Worm (Caenorhabditis elegans) whole organism, late embryonic: ENCODE measurements around the gene R08F11.4.

Source experiments
- C08G9.2 ChIP-seq: sonication (generic microtip); optimal IDR thresholded peaks from 2 replicates; lab custom pipeline; 2016; ENCODE audit warnings: mild to moderate bottlenecking, missing genetic modification characterization, moderate library complexity, missing compliant biosample characterization
- C38D4.7 ChIP-seq: fragments of 200-800 bp; sonication (Bioruptor generic); optimal IDR thresholded peaks from 2 replicates; lab custom pipeline; 2018; ENCODE audit warnings: mild to moderate bottlenecking, missing genetic modification characterization, moderate library complexity, missing compliant biosample characterization
- K02D7.2 ChIP-seq: sonication (generic microtip); optimal IDR thresholded peaks from 2 replicates; lab custom pipeline; 2017; ENCODE audit warnings: mild to moderate bottlenecking, missing genetic modification characterization, missing compliant biosample characterization
- T23F11.4 ChIP-seq: fragments of 200-800 bp; sonication (Bioruptor generic); optimal IDR thresholded peaks from 2 replicates; lab custom pipeline; 2018; ENCODE audit warnings: mild to moderate bottlenecking, missing genetic modification characterization, missing compliant biosample characterization
- ahr-1 ChIP-seq: sonication (generic microtip); optimal IDR thresholded peaks from 2 replicates; lab custom pipeline; 2016; ENCODE audit warnings: missing genetic modification characterization, missing compliant biosample characterization
- ama-1 ChIP-seq: fragments of 150-350 bp; optimal IDR thresholded peaks from 2 replicates; lab custom pipeline; 2014
- ceh-14 ChIP-seq: sonication (generic microtip); optimal IDR thresholded peaks from 2 replicates; lab custom pipeline; 2016; ENCODE audit warnings: missing genotype, missing genetic modification characterization, missing compliant biosample characterization
- ceh-22 ChIP-seq: sonication (generic microtip); optimal IDR thresholded peaks from 2 replicates; lab custom pipeline; 2017; ENCODE audit warnings: missing biosample characterization, missing genetic modification characterization
- ceh-24 ChIP-seq: sonication (generic microtip); optimal IDR thresholded peaks from 2 replicates; lab custom pipeline; 2016; ENCODE audit warnings: mild to moderate bottlenecking, missing genetic modification characterization, missing compliant biosample characterization
- ceh-30 ChIP-seq: fragments of 150-350 bp; optimal IDR thresholded peaks from 2 replicates; lab custom pipeline; 2014; ENCODE audit warnings: missing biosample characterization, missing genetic modification characterization
- ceh-45 ChIP-seq: fragments of 200-800 bp; sonication (Bioruptor generic); IDR thresholded peaks from 2 replicates; pipeline ENCODE4 v1.3.6; 2022; ENCODE audit warnings: missing genetic modification reagents, missing genetic modification characterization, missing compliant biosample characterization
- ceh-48 ChIP-seq: sonication (generic microtip); optimal IDR thresholded peaks from 2 replicates; lab custom pipeline; 2016; ENCODE audit warnings: missing genetic modification characterization, inconsistent platforms, missing compliant biosample characterization
- dmd-4 ChIP-seq: sonication (generic microtip); optimal IDR thresholded peaks from 2 replicates; lab custom pipeline; 2016; ENCODE audit warnings: borderline replicate concordance, missing genetic modification characterization, missing compliant biosample characterization
- dve-1 ChIP-seq: sonication (generic microtip); optimal IDR thresholded peaks from 2 replicates; lab custom pipeline; 2017; ENCODE audit warnings: antibody characterized with exemption, mild to moderate bottlenecking, missing genetic modification characterization, missing compliant biosample characterization
- fkh-10 ChIP-seq: fragments of 150-350 bp; optimal IDR thresholded peaks from 2 replicates; lab custom pipeline; 2014; ENCODE audit warnings: missing biosample characterization, missing genetic modification reagents, missing genetic modification characterization
- hlh-13 ChIP-seq: fragments of 200-800 bp; sonication (Bioruptor generic); optimal IDR thresholded peaks from 2 replicates; lab custom pipeline; 2018; ENCODE audit warnings: mild to moderate bottlenecking, missing genetic modification characterization, missing compliant biosample characterization
- hlh-30 ChIP-seq: sonication (generic microtip); optimal IDR thresholded peaks from 2 replicates; lab custom pipeline; 2017; ENCODE audit warnings: antibody characterized with exemption, missing genetic modification characterization, missing compliant biosample characterization; ENCODE audit not compliant: insufficient read depth
- lin-11 ChIP-seq: fragments of 200-800 bp; sonication (Bioruptor generic); optimal IDR thresholded peaks from 2 replicates; lab custom pipeline; 2018; ENCODE audit warnings: mild to moderate bottlenecking, missing genetic modification characterization, missing compliant biosample characterization
- madf-2 ChIP-seq: sonication (generic microtip); optimal IDR thresholded peaks from 2 replicates; lab custom pipeline; 2017; ENCODE audit warnings: missing genetic modification characterization, missing compliant biosample characterization
- mec-3 ChIP-seq: sonication (generic microtip); optimal IDR thresholded peaks from 2 replicates; lab custom pipeline; 2016; ENCODE audit warnings: borderline replicate concordance, missing genetic modification characterization, missing compliant biosample characterization
- nfya-1 ChIP-seq: sonication (generic microtip); optimal IDR thresholded peaks from 2 replicates; lab custom pipeline; 2017; ENCODE audit warnings: missing genetic modification characterization, mild to moderate bottlenecking, missing compliant biosample characterization, antibody characterized with exemption, moderate library complexity
- nhr-11 ChIP-seq: fragments of 150-350 bp; optimal IDR thresholded peaks from 2 replicates; lab custom pipeline; 2014; ENCODE audit warnings: missing biosample characterization, missing genetic modification characterization
- odd-2 ChIP-seq: sonication (generic microtip); optimal IDR thresholded peaks from 2 replicates; lab custom pipeline; 2017; ENCODE audit warnings: antibody characterized with exemption, mild to moderate bottlenecking, missing genetic modification characterization, missing compliant biosample characterization
- pag-3 ChIP-seq: sonication (generic microtip); optimal IDR thresholded peaks from 2 replicates; lab custom pipeline; 2016; ENCODE audit warnings: missing compliant biosample characterization, missing genetic modification characterization, borderline replicate concordance
- pat-9 ChIP-seq: fragments of 200-800 bp; sonication (Bioruptor generic); optimal IDR thresholded peaks from 2 replicates; lab custom pipeline; 2018; ENCODE audit warnings: mild to moderate bottlenecking, missing genetic modification characterization, moderate library complexity, missing compliant biosample characterization
- pax-1 ChIP-seq: fragments of 150-350 bp; optimal IDR thresholded peaks from 2 replicates; lab custom pipeline; 2014; ENCODE audit warnings: missing biosample characterization, missing genetic modification characterization
- pha-4 ChIP-seq: fragments of 150-350 bp; optimal IDR thresholded peaks from 2 replicates; lab custom pipeline; 2018; ENCODE audit warnings: missing biosample characterization, missing genetic modification reagents, missing genetic modification characterization
- pqm-1 ChIP-seq: sonication (generic microtip); optimal IDR thresholded peaks from 2 replicates; lab custom pipeline; 2016; ENCODE audit warnings: missing genetic modification characterization, missing compliant biosample characterization
- ref-2 ChIP-seq: sonication (generic microtip); optimal IDR thresholded peaks from 2 replicates; lab custom pipeline; 2016; ENCODE audit warnings: missing genetic modification characterization, missing compliant biosample characterization
- sdc-2 ChIP-seq: sonication (generic microtip); optimal IDR thresholded peaks from 2 replicates; lab custom pipeline; 2016; ENCODE audit warnings: missing genotype, missing genetic modification characterization, missing compliant biosample characterization
- sox-4 ChIP-seq: sonication (generic microtip); optimal IDR thresholded peaks from 2 replicates; lab custom pipeline; 2017; ENCODE audit warnings: mild to moderate bottlenecking, missing genetic modification characterization, inconsistent platforms, missing compliant biosample characterization
- syd-9 ChIP-seq: sonication (generic microtip); optimal IDR thresholded peaks from 2 replicates; lab custom pipeline; 2016; ENCODE audit warnings: mild to moderate bottlenecking, missing genetic modification characterization, moderate library complexity, missing compliant biosample characterization
- tbx-2 ChIP-seq: sonication (generic microtip); optimal IDR thresholded peaks from 2 replicates; lab custom pipeline; 2016; ENCODE audit warnings: missing genetic modification characterization, missing compliant biosample characterization
- ttx-3 ChIP-seq: sonication (generic microtip); optimal IDR thresholded peaks from 2 replicates; lab custom pipeline; 2016; ENCODE audit warnings: missing genetic modification reagents, missing genetic modification characterization, missing compliant biosample characterization
- zip-5 ChIP-seq: sonication (generic microtip); optimal IDR thresholded peaks from 2 replicates; lab custom pipeline; 2016; ENCODE audit warnings: missing genetic modification characterization, missing compliant biosample characterization

Gene R08F11.4

ce11 chrV:3801787-3802417 is 3.4 kb downstream of the R08F11.4 start:
- no peak for TF ChIP-seq pha-4 (tag; lab: Kevin White, UChicago)
- TF ChIP-seq ahr-1 (tag; lab: Kevin White, UChicago): no peak
- TF ChIP-seq ttx-3: no peak
- TF ChIP-seq pqm-1 (tag; lab: Kevin White, UChicago): no peak
- no peak for TF ChIP-seq C38D4.7 (GFP tag; lab: Kevin White, UChicago)
- TF ChIP-seq pax-1 (tag; lab: Kevin White, UChicago): no peak
- no peak for TF ChIP-seq dmd-4 (tag; lab: Kevin White, UChicago)
- no peak for TF ChIP-seq odd-2 (tag; lab: Kevin White, UChicago)

- TF ChIP-seq lin-11 (tag; lab: Kevin White, UChicago): no peak
- TF ChIP-seq C08G9.2 (tag; lab: Kevin White, UChicago): no peak
- TF ChIP-seq mec-3 (tag; lab: Kevin White, UChicago): no peak
- TF ChIP-seq nhr-11: no peak
- TF ChIP-seq fkh-10 (GFP tag; lab: Kevin White, UChicago): no peak
Observed at ce11 chrV:3800378-3800777, 4.9 kb downstream of the R08F11.4 start, which contains the start of gene srt-30. TSS of gene srt-30 (minus strand) at chrV:3800478.

DNA sequence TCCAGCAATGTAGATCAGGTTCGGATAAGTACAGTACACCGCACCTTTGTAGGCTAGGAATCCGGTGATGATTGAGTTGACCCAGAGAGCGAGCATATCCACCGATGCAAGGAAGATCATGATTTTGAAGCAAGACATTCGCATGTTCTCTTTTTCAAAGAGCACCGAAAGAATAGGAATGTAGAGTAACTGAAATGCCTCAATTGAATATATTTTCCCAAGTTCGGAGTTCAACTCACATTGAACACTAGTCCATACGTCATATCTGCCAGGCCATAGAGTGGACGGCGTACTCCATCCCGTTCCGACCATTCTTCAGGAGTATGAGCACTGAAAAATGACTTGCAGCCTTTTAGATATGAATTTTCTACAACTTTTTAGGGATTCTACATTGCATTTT is 5.6 kb downstream of the R08F11.4 start:
- TF ChIP-seq mec-3 (tag; lab: Kevin White, UChicago) (no peak), tbx-2 (tag; lab: Kevin White, UChicago) (no peak), sox-4 (tag; lab: Kevin White, UChicago) (no peak), syd-9 (tag; lab: Kevin White, UChicago) (no peak), K02D7.2 (tag; lab: Kevin White, UChicago) (no peak), lin-11 (tag; lab: Kevin White, UChicago) (no peak), ceh-48 (no peak)

DNA sequence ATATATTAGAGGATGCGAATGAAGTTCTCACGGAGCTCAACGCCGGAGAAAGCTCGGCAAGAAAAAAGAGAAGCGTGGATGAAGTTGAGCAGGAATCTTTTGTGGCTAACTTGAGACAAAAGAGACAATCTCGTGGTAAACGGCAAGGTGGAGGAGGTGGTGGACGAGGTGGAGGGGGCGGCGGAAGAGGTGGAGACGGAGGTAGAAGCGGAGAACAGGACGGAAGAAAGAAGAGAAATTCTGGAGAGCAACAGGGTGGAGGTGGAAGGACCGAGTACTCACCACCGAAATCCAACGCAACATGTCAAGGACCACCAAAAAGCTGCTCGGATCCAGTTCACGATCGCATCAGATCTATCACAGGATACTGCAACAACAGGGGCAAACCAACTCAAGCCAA is 14.9 kb downstream of the R08F11.4 start:
- TF ChIP-seq C38D4.7 (GFP tag; lab: Kevin White, UChicago) (no peak), nhr-11 (no peak), dve-1 (no peak), pat-9 (no peak)

DNA sequence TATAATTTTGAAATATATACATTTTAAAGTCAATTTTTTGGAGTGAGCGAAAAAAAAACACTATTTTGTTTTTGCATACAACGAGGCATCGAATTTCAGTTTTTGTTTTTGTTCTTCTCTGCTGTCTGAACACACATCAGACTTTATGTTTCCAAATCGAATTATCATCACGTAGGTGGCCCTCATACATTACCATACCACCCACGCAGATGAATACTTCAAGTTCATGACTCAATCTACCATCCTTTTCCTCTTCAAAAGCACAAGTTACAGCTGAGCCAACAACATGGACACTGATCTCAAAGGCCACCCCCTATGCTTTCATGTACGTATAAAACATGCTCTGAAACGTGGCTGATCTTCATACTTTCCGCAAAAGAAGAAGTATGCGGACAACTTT is 15.6 kb downstream of the R08F11.4 start, which contains the start of gene R08F11.7:
R08F11.7 (plus strand) TSS at position 301 of the 400 bp plus-strand sequence.
- TF ChIP-seq mec-3 (tag; lab: Kevin White, UChicago): no peak

DNA sequence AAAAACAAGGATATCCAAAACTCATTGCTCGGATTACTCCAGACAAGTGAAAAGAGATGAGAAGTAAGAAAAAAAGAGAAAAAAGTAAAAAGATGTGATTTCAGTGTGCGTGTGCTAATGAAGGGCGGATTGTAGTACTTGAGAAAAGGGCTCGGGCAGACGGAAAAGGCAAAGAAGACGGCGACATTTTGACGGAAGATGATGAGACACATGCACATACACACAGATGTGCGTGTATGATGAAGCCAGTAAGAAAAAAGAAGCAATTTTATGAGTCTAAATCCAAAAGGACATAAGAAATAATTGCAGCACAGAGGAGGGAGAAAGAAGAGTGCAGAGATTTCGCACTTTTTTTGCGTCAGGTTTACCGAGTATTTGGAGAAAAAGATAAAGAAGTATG is 16.8 kb downstream of the R08F11.4 start:
- TF ChIP-seq ceh-22: no peak
- no peak for TF ChIP-seq zip-5 (tag; lab: Kevin White, UChicago)
- no peak for TF ChIP-seq T23F11.4 (GFP tag; lab: Kevin White, UChicago)
- TF ChIP-seq ceh-14: no peak
- TF ChIP-seq ref-2 (tag; lab: Kevin White, UChicago): no peak
- TF ChIP-seq dmd-4 (tag; lab: Kevin White, UChicago): no peak
- TF ChIP-seq ceh-45: no peak
- TF ChIP-seq pax-1 (tag; lab: Kevin White, UChicago): no peak
- TF ChIP-seq hlh-30 (tag; lab: Kevin White, UChicago): no peak
- TF ChIP-seq sdc-2: no peak
- no peak for TF ChIP-seq pqm-1 (tag; lab: Kevin White, UChicago)
- TF ChIP-seq pag-3 (tag; lab: Kevin White, UChicago): no peak
- no peak for TF ChIP-seq nfya-1 (tag; lab: Kevin White, UChicago)
- no peak for TF ChIP-seq ceh-30
- TF ChIP-seq madf-2 (tag; lab: Kevin White, UChicago): no peak
- no peak for TF ChIP-seq hlh-13
- no peak for TF ChIP-seq C38D4.7 (GFP tag; lab: Kevin White, UChicago)
- no peak for TF ChIP-seq ama-1 (lab: Kevin White, UChicago)
- no peak for TF ChIP-seq ceh-24 (tag; lab: Kevin White, UChicago)
